Worm (Caenorhabditis elegans) whole organism, L4/young adult: ENCODE measurements around the gene B0238.12.

Experiments used
- W03F9.2 ChIP-seq: fragments of 150-350 bp; optimal IDR thresholded peaks from 2 replicates; lab custom pipeline; 2014; ENCODE audit warnings: missing biosample characterization, missing genetic modification characterization
- him-1 ChIP-seq: sonication (generic microtip); optimal IDR thresholded peaks from 2 replicates; lab custom pipeline; 2016; ENCODE audit warnings: missing genotype, missing genetic modification reagents, missing genetic modification characterization, missing compliant biosample characterization

DNA sequence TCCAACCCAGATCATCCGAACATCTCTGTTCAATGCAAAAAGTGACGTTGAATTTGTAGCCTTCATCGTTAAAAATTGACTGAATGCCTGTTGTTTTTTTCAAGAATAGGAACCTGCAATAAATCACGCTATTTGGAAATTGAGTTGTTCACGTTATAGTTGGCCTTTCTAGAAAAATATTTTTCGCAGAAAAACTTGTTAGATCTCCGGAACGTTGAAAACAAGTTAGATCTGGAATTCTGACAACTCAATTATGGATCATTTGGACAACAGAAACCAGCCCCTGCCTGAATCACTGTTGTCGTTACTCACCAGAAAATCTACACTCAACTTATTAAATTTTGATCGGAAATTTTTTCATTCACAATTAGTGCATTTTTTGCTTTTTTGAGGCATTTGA, 8.3 kb upstream of the B0238.12 start, which contains the start of gene srt-67:
- no peak for TF ChIP-seq W03F9.2 (tag; lab: Kevin White, UChicago)
- no peak for TF ChIP-seq him-1
